Fruit fly (Drosophila melanogaster): ENCODE measurements around the gene nocte.

nocte gene

DNA sequence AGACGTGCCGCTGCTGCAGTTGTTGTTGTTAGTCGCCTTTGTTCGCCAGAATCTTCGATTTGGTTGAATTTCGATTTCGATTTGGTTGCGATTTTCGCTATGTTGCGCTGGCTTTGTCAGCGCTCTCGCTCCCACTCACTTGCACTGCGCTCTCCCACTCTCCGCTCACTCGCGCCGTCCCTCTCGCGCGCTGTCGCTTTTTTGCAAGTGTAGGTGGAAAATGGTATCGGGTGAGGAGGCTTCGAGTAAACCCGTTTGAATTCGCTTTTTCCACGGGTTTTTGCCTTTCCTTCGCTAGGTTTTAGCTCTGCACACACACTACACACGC lies 298 bp downstream of the nocte start:
- TF ChIP-seq tj (GFP tag; optimal IDR thresholded peaks at IDR 0.05): peak; percentile 67
- no peak for TF ChIP-seq pad (GFP tag; optimal IDR thresholded peaks at IDR 0.05)
- no peak for TF ChIP-seq bab1 (GFP tag; optimal IDR thresholded peaks at IDR 0.05)
- no peak for TF ChIP-seq kay (GFP tag; ENCODE audit: borderline replicate concordance)
- TF ChIP-seq CG33017 (tag; optimal IDR thresholded peaks at IDR 0.05): no peak
- no peak for TF ChIP-seq CG12768 (GFP tag; optimal IDR thresholded peaks at IDR 0.05)
- no peak for TF ChIP-seq CG7045 (GFP tag; optimal IDR thresholded peaks at IDR 0.05)

dm6 chrX:10473510-10474212 lies 814 bp downstream of the nocte start, which contains the start of gene CG2889:
Gene CG2889, plus strand, starts transcription at chrX:10473938.
- TF ChIP-seq CG33017 (tag; optimal IDR thresholded peaks at IDR 0.05) (no peak), CG14711 (tag; optimal IDR thresholded peaks at IDR 0.05) (peak; percentile 39), Crg-1 (GFP tag; optimal IDR thresholded peaks at IDR 0.05) (peak; percentile 24), ovo (GFP tag; optimal IDR thresholded peaks at IDR 0.05) (peak; percentile 2), Mnt (GFP tag; optimal IDR thresholded peaks at IDR 0.05) (peak; percentile 56), pad (GFP tag; optimal IDR thresholded peaks at IDR 0.05) (no peak), CG11617 (GFP tag; optimal IDR thresholded peaks at IDR 0.05) (peak; percentile 23), bab1 (GFP tag; optimal IDR thresholded peaks at IDR 0.05) (peak; percentile 56), cic (GFP tag; optimal IDR thresholded peaks at IDR 0.05) (no peak), CG7045 (GFP tag; optimal IDR thresholded peaks at IDR 0.05) (no peak), kay (GFP tag; ENCODE audit: borderline replicate concordance) (no peak), tj (GFP tag; optimal IDR thresholded peaks at IDR 0.05) (peak; percentile 12), Clk (GFP tag; optimal IDR thresholded peaks at IDR 0.05) (no peak), CG1620 (GFP tag; optimal IDR thresholded peaks at IDR 0.05) (peak; percentile 65), CG12768 (GFP tag; optimal IDR thresholded peaks at IDR 0.05) (no peak), CG7101 (tag; optimal IDR thresholded peaks at IDR 0.05) (peak; percentile 47)

DNA sequence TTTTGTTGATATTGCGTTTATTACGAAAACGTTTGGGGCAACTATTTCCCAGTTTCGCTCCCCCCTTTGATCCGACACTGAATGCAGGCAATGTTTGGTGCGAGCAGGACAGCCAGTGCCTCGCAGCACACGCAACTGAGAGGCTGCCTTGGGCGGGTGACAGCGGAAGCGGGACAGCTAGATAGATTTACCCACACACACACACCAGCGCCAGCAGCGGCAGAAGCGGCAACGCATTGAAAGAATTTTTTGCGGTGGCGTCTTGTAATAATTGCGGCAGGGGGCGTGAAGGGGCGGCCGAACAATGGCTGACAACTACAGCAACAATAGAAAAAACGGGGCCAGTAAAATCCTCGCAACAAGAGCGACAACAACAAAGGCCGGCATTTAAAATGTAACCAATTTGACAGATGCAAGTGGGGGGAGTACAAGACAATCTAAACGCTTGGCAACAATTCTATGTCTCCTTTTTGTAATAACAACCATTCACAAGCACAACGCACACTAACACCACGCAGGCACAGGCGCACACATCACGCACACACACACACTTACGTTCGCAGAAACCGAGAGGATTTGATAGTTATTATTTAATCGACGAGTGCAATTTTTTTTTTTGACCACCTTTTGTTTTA lies 1.7 kb downstream of the nocte start:
- TF ChIP-seq CG1620 (GFP tag; optimal IDR thresholded peaks at IDR 0.05) (peak; percentile 34), CG14711 (tag; optimal IDR thresholded peaks at IDR 0.05) (no peak), Mnt (GFP tag; optimal IDR thresholded peaks at IDR 0.05) (peak; percentile 76), cic (GFP tag; optimal IDR thresholded peaks at IDR 0.05) (peak; percentile 34), Crg-1 (GFP tag; optimal IDR thresholded peaks at IDR 0.05) (no peak), CG11617 (GFP tag; optimal IDR thresholded peaks at IDR 0.05) (peak; percentile 6), tj (GFP tag; optimal IDR thresholded peaks at IDR 0.05) (peak; percentile 45), Hr96 (GFP tag; optimal IDR thresholded peaks at IDR 0.05) (peak; percentile 33), CG5204 (GFP tag; optimal IDR thresholded peaks at IDR 0.05) (no peak), pad (GFP tag; optimal IDR thresholded peaks at IDR 0.05) (peak; percentile 84)

- TF ChIP-seq kay (GFP tag; ENCODE audit: borderline replicate concordance): no peak
- no peak for TF ChIP-seq ovo (GFP tag; optimal IDR thresholded peaks at IDR 0.05)
- TF ChIP-seq toe (GFP tag; optimal IDR thresholded peaks at IDR 0.05): no peak
- TF ChIP-seq Clk (GFP tag; optimal IDR thresholded peaks at IDR 0.05): no peak
- TF ChIP-seq CG11617 (GFP tag; optimal IDR thresholded peaks at IDR 0.05): no peak
- no peak for TF ChIP-seq CG33017 (tag; optimal IDR thresholded peaks at IDR 0.05)
- TF ChIP-seq tj (GFP tag; optimal IDR thresholded peaks at IDR 0.05): no peak
- TF ChIP-seq CG12768 (GFP tag; optimal IDR thresholded peaks at IDR 0.05): no peak
- TF ChIP-seq CG7045 (GFP tag; optimal IDR thresholded peaks at IDR 0.05): no peak
- TF ChIP-seq Mnt (GFP tag; optimal IDR thresholded peaks at IDR 0.05): no peak
- TF ChIP-seq pad (GFP tag; optimal IDR thresholded peaks at IDR 0.05): no peak
- TF ChIP-seq CG14711 (tag; optimal IDR thresholded peaks at IDR 0.05): no peak
- TF ChIP-seq cnc (optimal IDR thresholded peaks at IDR 0.05): no peak
- TF ChIP-seq Crg-1 (GFP tag; optimal IDR thresholded peaks at IDR 0.05): no peak
- no peak for TF ChIP-seq CG7101 (tag; optimal IDR thresholded peaks at IDR 0.05)
- TF ChIP-seq CG5204 (GFP tag; optimal IDR thresholded peaks at IDR 0.05): no peak
- TF ChIP-seq cic (GFP tag; optimal IDR thresholded peaks at IDR 0.05): no peak
- no peak for TF ChIP-seq Hr96 (GFP tag; optimal IDR thresholded peaks at IDR 0.05)
These were observed 9.9 kb downstream of the nocte start for dm6 chrX:10464531-10464930.

DNA sequence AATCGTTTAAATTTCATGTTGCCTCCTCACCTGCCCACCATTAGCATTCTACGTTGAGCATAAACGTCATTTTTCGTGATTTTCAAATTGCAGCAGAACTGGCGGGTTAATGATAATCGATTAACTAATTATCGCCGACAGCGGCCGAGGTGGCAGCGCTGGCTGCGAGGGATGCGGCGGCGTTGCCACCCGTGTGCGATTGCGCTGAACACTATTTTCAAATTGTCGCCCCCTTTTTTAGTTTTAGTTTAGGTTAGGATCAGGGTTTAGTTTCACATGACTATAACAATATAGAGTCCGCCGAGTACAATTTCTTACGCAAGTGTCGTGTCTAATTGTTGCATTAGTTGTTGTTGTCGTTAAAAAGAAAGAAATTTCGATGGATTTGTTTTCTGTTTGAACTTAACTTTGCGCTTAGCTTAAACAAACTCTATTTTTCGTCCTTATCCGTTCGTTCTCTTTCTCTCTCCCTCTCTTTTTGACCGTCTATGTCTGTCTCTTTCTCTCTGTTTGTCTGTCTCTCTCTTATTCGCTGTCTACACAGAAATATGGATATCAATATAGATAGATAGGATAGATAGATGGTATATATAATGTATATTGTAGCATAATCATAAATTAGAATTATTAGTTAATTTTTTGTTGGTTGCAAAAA lies 11.3 kb downstream of the nocte start:
- peak; percentile 15 for TF ChIP-seq Mnt (GFP tag; optimal IDR thresholded peaks at IDR 0.05)
- peak; percentile 13 for TF ChIP-seq Crg-1 (GFP tag; optimal IDR thresholded peaks at IDR 0.05)
- peak; percentile 23 for TF ChIP-seq pad (GFP tag; optimal IDR thresholded peaks at IDR 0.05)
- TF ChIP-seq cic (GFP tag; optimal IDR thresholded peaks at IDR 0.05): peak; percentile 0
- TF ChIP-seq CG1620 (GFP tag; optimal IDR thresholded peaks at IDR 0.05): no peak
- TF ChIP-seq bab1 (GFP tag; optimal IDR thresholded peaks at IDR 0.05): peak; percentile 60
- TF ChIP-seq CG14711 (tag; optimal IDR thresholded peaks at IDR 0.05): no peak
- TF ChIP-seq ovo (GFP tag; optimal IDR thresholded peaks at IDR 0.05): no peak
- no peak for TF ChIP-seq kay (GFP tag; ENCODE audit: borderline replicate concordance)
- peak; percentile 38 for TF ChIP-seq CG7045 (GFP tag; optimal IDR thresholded peaks at IDR 0.05)

DNA sequence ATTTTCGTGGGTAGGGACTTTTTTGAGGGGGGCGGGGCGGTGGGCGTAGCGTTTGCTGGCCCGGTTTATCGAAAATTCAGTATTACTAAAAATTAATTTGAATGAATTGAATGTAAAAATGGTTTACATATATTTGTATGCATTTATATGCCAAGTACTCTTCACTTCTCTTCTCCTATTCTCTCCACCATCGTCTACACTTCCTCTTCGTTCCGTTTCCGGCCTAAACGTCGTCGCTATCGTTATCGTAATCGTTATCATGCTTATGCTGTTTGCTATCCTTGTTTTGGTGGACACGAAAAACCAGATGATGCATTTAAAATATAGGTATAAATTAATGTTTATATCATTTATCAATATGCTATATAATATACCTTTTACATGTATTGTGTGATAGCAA lies 12.5 kb downstream of the nocte start:
- TF ChIP-seq tj (GFP tag; optimal IDR thresholded peaks at IDR 0.05) (no peak), CG7101 (tag; optimal IDR thresholded peaks at IDR 0.05) (no peak), cnc (optimal IDR thresholded peaks at IDR 0.05) (no peak), Hr96 (GFP tag; optimal IDR thresholded peaks at IDR 0.05) (no peak), toe (GFP tag; optimal IDR thresholded peaks at IDR 0.05) (no peak), CG7045 (GFP tag; optimal IDR thresholded peaks at IDR 0.05) (no peak), CG33017 (tag; optimal IDR thresholded peaks at IDR 0.05) (no peak), cic (GFP tag; optimal IDR thresholded peaks at IDR 0.05) (no peak), pad (GFP tag; optimal IDR thresholded peaks at IDR 0.05) (no peak), Crg-1 (GFP tag; optimal IDR thresholded peaks at IDR 0.05) (no peak), CG12768 (GFP tag; optimal IDR thresholded peaks at IDR 0.05) (no peak), bab1 (GFP tag; optimal IDR thresholded peaks at IDR 0.05) (no peak), kay (GFP tag; ENCODE audit: borderline replicate concordance) (no peak), CG11617 (GFP tag; optimal IDR thresholded peaks at IDR 0.05) (no peak), ovo (GFP tag; optimal IDR thresholded peaks at IDR 0.05) (no peak)

All from whole organism, adult.